Worm (Caenorhabditis elegans) whole organism, midembryonic: ENCODE results near the gene Y54H5A.2.

Source experiments
- T22C8.4 ChIP-seq: fragments of 200-800 bp; sonication (Bioruptor generic); IDR thresholded peaks from 2 replicates; pipeline ENCODE4 v1.3.6; 2022; ENCODE audit warnings: missing genetic modification characterization, missing compliant biosample characterization
- cog-1 ChIP-seq: sonication (generic microtip); optimal IDR thresholded peaks from 2 replicates; lab custom pipeline; 2016; ENCODE audit warnings: missing genetic modification characterization, missing compliant biosample characterization
- flt-1 ChIP-seq: fragments of 200-800 bp; sonication (Bioruptor generic); IDR thresholded peaks from 2 replicates; pipeline ENCODE4 v1.3.6; 2022; ENCODE audit warnings: missing genetic modification characterization, missing compliant biosample characterization
- klf-2 ChIP-seq: fragments of 200-800 bp; sonication (Bioruptor generic); conservative IDR thresholded peaks from 2 replicates; pipeline ENCODE4 v1.3.6; 2022; ENCODE audit warnings: missing genetic modification reagents, missing genetic modification characterization, missing compliant biosample characterization
- med-1 ChIP-seq: sonication (generic microtip); optimal IDR thresholded peaks from 2 replicates; lab custom pipeline; 2017; ENCODE audit warnings: missing genetic modification characterization, mild to moderate bottlenecking, missing compliant biosample characterization, antibody characterized with exemption, missing genetic modification reagents; ENCODE audit not compliant: insufficient read depth
- ref-1 ChIP-seq: fragments of 200-800 bp; sonication (Bioruptor generic); conservative IDR thresholded peaks from 2 replicates; pipeline ENCODE4 v1.3.6; 2022; ENCODE audit warnings: missing genetic modification reagents, missing genetic modification characterization, missing compliant biosample characterization
- tab-1 ChIP-seq: fragments of 200-800 bp; sonication (Bioruptor generic); IDR thresholded peaks from 2 replicates; pipeline ENCODE4 v1.3.6; 2022; ENCODE audit warnings: missing genetic modification characterization, missing compliant biosample characterization
- ztf-23 ChIP-seq: fragments of 200-800 bp; sonication (Bioruptor generic); IDR thresholded peaks from 2 replicates; pipeline ENCODE4 v1.3.6; 2022; ENCODE audit warnings: missing genetic modification reagents, missing genetic modification characterization, missing compliant biosample characterization
- ztf-29 ChIP-seq: fragments of 200-800 bp; sonication (Bioruptor generic); IDR thresholded peaks from 2 replicates; pipeline ENCODE4 v1.3.6; 2022; ENCODE audit warnings: missing genetic modification reagents, missing genetic modification characterization, missing compliant biosample characterization

Y54H5A.2 gene

DNA sequence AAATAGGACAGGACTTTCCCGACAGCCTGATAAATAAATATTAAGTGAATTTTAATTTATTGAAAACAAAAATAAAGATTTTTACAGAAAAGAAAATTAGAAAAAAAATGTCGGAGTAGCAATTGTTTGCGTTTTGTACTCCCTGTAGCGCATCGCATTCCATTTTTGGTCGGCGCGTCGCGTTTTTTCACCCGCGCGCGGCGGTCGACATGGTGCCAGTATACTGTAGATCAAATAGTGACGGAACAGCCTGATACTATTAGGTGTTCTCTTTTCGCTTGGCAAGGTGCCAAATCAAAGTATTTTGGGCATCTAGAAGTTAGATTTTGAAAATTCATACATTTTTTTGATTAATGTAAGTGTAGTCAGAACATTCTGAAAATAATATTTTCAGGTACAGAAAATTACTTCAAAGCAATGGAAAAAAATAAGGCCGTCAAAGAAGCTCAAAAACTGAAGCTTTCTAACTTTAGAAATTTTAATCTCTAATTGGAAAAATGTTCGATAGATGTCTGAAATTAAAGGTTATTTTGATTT, 50.6 kb downstream of the Y54H5A.2 start:
- no peak for TF ChIP-seq T22C8.4 (GFP tag; lab: Robert Waterston, UW)
- no peak for TF ChIP-seq cog-1 (tag; lab: Kevin White, UChicago)
- TF ChIP-seq ztf-23 (GFP tag; lab: Robert Waterston, UW) = no peak

DNA sequence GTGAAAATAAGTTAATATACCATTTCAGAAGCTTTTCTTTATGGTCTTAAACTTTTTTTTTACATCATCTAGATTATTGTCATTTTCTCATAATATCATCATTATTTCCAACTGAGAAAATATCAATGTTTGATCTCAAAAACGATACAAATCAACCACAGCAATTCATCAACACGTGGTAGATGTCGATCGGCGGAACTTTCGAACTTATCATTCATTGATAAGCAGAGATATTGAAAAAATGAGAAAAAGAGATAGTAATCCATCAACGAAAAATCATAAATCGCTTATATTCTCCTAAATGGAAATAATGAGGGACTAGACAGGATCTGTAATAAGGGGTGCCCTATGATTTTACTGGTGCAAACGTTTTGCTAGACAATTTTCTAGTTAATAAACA, 52.6 kb downstream of the Y54H5A.2 start:
- TF ChIP-seq flt-1 (GFP tag; lab: Robert Waterston, UW) (no peak), ztf-29 (GFP tag; lab: Robert Waterston, UW) (no peak), T22C8.4 (GFP tag; lab: Robert Waterston, UW) (no peak), tab-1 (GFP tag; lab: Robert Waterston, UW) (no peak), cog-1 (tag; lab: Kevin White, UChicago) (no peak), ref-1 (no peak)

- no peak for TF ChIP-seq med-1 (GFP tag; lab: Kevin White, UChicago)
- TF ChIP-seq flt-1 (GFP tag; lab: Robert Waterston, UW) = no peak
Measured at ce11 chrIII:5094506-5094905, 54.9 kb downstream of the Y54H5A.2 start, which contains the start of gene F54D8.10. TSS of gene F54D8.10 (plus strand) at chrIII:5094806.

- no peak for TF ChIP-seq ztf-23 (GFP tag; lab: Robert Waterston, UW)
- TF ChIP-seq flt-1 (GFP tag; lab: Robert Waterston, UW) = no peak
- no peak for TF ChIP-seq ref-1
- TF ChIP-seq ztf-29 (GFP tag; lab: Robert Waterston, UW) = no peak
- no peak for TF ChIP-seq T22C8.4 (GFP tag; lab: Robert Waterston, UW)
- no peak for TF ChIP-seq tab-1 (GFP tag; lab: Robert Waterston, UW)
- TF ChIP-seq cog-1 (tag; lab: Kevin White, UChicago) = no peak
- no peak for TF ChIP-seq klf-2 (GFP tag; lab: Robert Waterston, UW)
- no peak for TF ChIP-seq med-1 (GFP tag; lab: Kevin White, UChicago)
Measured at ce11 chrIII:5092345-5092744, 57.0 kb downstream of the Y54H5A.2 start.

- TF ChIP-seq ref-1 = no peak
- TF ChIP-seq cog-1 (tag; lab: Kevin White, UChicago) = no peak
- no peak for TF ChIP-seq ztf-29 (GFP tag; lab: Robert Waterston, UW)
- no peak for TF ChIP-seq klf-2 (GFP tag; lab: Robert Waterston, UW)
- TF ChIP-seq T22C8.4 (GFP tag; lab: Robert Waterston, UW) = no peak
- TF ChIP-seq ztf-23 (GFP tag; lab: Robert Waterston, UW) = no peak
- TF ChIP-seq med-1 (GFP tag; lab: Kevin White, UChicago) = no peak
- no peak for TF ChIP-seq tab-1 (GFP tag; lab: Robert Waterston, UW)
- TF ChIP-seq flt-1 (GFP tag; lab: Robert Waterston, UW) = no peak
Measured at ce11 chrIII:5089489-5089888, 59.9 kb downstream of the Y54H5A.2 start.
